Fruit fly (Drosophila melanogaster) whole organism, wandering third instar larva: ENCODE measurements around the gene ea.
A peak's percentile ranks its signal among the peaks of the same experiment; 100 is the strongest.

Source experiments
- Abd-B ChIP-seq: fragments of >200 bp; optimal IDR thresholded peaks from 2 replicates; lab custom pipeline; 2017; ENCODE audit warnings: missing biosample characterization, missing genetic modification characterization
- CG32264 ChIP-seq: fragments of 200-800 bp; sonication (Bioruptor generic); optimal IDR thresholded peaks from 2 replicates; lab custom pipeline; 2016; ENCODE audit warnings: missing biosample characterization, missing genetic modification characterization
- CG9705 ChIP-seq: fragments of 200-800 bp; sonication (Bioruptor generic); optimal IDR thresholded peaks from 2 replicates; lab custom pipeline; 2018; ENCODE audit warnings: missing biosample characterization, mild to moderate bottlenecking, missing genetic modification characterization
- CrebA ChIP-seq: fragments of 200-800 bp; sonication (Bioruptor generic); optimal IDR thresholded peaks from 2 replicates; lab custom pipeline; 2016; ENCODE audit warnings: missing biosample characterization, mild to moderate bottlenecking, missing genetic modification characterization, borderline replicate concordance
- Dfd ChIP-seq: fragments of >200 bp; optimal IDR thresholded peaks from 2 replicates; lab custom pipeline; 2017; ENCODE audit warnings: missing biosample characterization, missing genetic modification characterization
- Dif ChIP-seq: fragments of 200-275, 200-300 bp; sonication (Bioruptor generic); optimal IDR thresholded peaks from 2 replicates; lab custom pipeline; 2018; ENCODE audit warnings: missing biosample characterization, missing genetic modification characterization; ENCODE audit not compliant: partially characterized antibody
- GATAd ChIP-seq: sonication (Bioruptor generic); optimal IDR thresholded peaks from 2 replicates; lab custom pipeline; 2016; ENCODE audit warnings: missing biosample characterization, missing genetic modification characterization
- HLH106 ChIP-seq: fragments of 200-800 bp; optimal IDR thresholded peaks from 3 replicates; lab custom pipeline; 2019; ENCODE audit warnings: missing biosample characterization, mild to moderate bottlenecking, missing genetic modification characterization, moderate library complexity
- Hnf4 ChIP-seq: fragments of 200-800 bp; sonication (Bioruptor generic); optimal IDR thresholded peaks from 2 replicates; lab custom pipeline; 2016; ENCODE audit warnings: missing biosample characterization, mild to moderate bottlenecking, missing genetic modification characterization
- Hr78 ChIP-seq: fragments of >200 bp; optimal IDR thresholded peaks from 2 replicates; lab custom pipeline; 2017; ENCODE audit warnings: missing biosample characterization, missing genetic modification characterization
- Hr83 ChIP-seq: fragments of 200-300 bp; sonication (Bioruptor generic); optimal IDR thresholded peaks from 2 replicates; lab custom pipeline; 2016; ENCODE audit warnings: missing biosample characterization, mild to moderate bottlenecking, missing genetic modification characterization, moderate library complexity; ENCODE audit not compliant: poor library complexity, severe bottlenecking
- Jra ChIP-seq: sonication (Bioruptor generic); optimal IDR thresholded peaks from 2 replicates; lab custom pipeline; 2016; ENCODE audit warnings: missing biosample characterization, missing genetic modification characterization
- Myc ChIP-seq: fragments of >200 bp; optimal IDR thresholded peaks from 2 replicates; lab custom pipeline; 2017
- N ChIP-seq: fragments of >200 bp; optimal IDR thresholded peaks from 2 replicates; lab custom pipeline; 2018; ENCODE audit warnings: missing biosample characterization, missing external identifiers, missing genetic modification characterization
- OdsH ChIP-seq: fragments of 200-800 bp; sonication (Bioruptor generic); optimal IDR thresholded peaks from 2 replicates; lab custom pipeline; 2016; ENCODE audit warnings: missing biosample characterization, mild to moderate bottlenecking, missing genetic modification characterization
- Rel ChIP-seq, 2 experiments: fragments of 200-800 bp; sonication (Bioruptor generic) in 1 of 2; optimal IDR thresholded peaks; 2 replicates in 1 of 2; 3 replicates in 1 of 2; lab custom pipeline; 2016 to 2019; ENCODE audit warnings: mild to moderate bottlenecking in 2 of 2, missing biosample characterization in 2 of 2, missing genetic modification characterization in 2 of 2, moderate library complexity in 1 of 2
- Sp1 ChIP-seq: fragments of 200-800 bp; sonication (Bioruptor generic); optimal IDR thresholded peaks from 3 replicates; lab custom pipeline; 2019; ENCODE audit warnings: missing biosample characterization, mild to moderate bottlenecking, missing genetic modification characterization, moderate library complexity
- Vsx2 ChIP-seq: fragments of 200-300, 225-300 bp; sonication (Bioruptor generic); optimal IDR thresholded peaks from 2 replicates; lab custom pipeline; 2018; ENCODE audit warnings: missing biosample characterization, missing genetic modification characterization; ENCODE audit not compliant: partially characterized antibody
- br ChIP-seq: fragments of 200-800 bp; sonication (Bioruptor generic); optimal IDR thresholded peaks from 2 replicates; lab custom pipeline; 2016; ENCODE audit warnings: missing biosample characterization, missing genetic modification characterization
- brk ChIP-seq: fragments of 200-800 bp; sonication (Bioruptor generic); optimal IDR thresholded peaks from 2 replicates; lab custom pipeline; 2016; ENCODE audit warnings: missing biosample characterization, mild to moderate bottlenecking, missing genetic modification characterization
- dl ChIP-seq, 2 experiments: fragments of 175-275, 200-275 bp in 1 of 2; fragments of 200-275 bp in 1 of 2; sonication (Bioruptor generic); optimal IDR thresholded peaks; lab custom pipeline; 2018; ENCODE audit warnings: mild to moderate bottlenecking in 2 of 2, missing biosample characterization in 2 of 2, missing genetic modification characterization in 2 of 2, moderate library complexity in 2 of 2; ENCODE audit not compliant: partially characterized antibody in 2 of 2, insufficient read depth in 1 of 2
- dmrt93B ChIP-seq: fragments of 200-800 bp; sonication (Bioruptor generic); optimal IDR thresholded peaks from 2 replicates; lab custom pipeline; 2018; ENCODE audit warnings: missing biosample characterization, mild to moderate bottlenecking, missing genetic modification characterization
- dsf ChIP-seq: sonication (Bioruptor generic); optimal IDR thresholded peaks from 2 replicates; lab custom pipeline; 2016; ENCODE audit warnings: missing biosample characterization, missing genetic modification characterization, borderline replicate concordance
- ey ChIP-seq: fragments of 200-800 bp; sonication (Bioruptor generic); optimal IDR thresholded peaks from 2 replicates; lab custom pipeline; 2016; ENCODE audit warnings: missing biosample characterization, missing genetic modification characterization
- foxo ChIP-seq, 2 experiments: fragments of 200-800 bp; sonication (Bioruptor generic); optimal IDR thresholded peaks; 2 replicates in 1 of 2; 3 replicates in 1 of 2; lab custom pipeline; 2016 to 2017; ENCODE audit warnings: missing biosample characterization in 2 of 2, missing genetic modification characterization in 2 of 2
- fru ChIP-seq: fragments of 200-800 bp; sonication (Bioruptor generic); optimal IDR thresholded peaks from 3 replicates; lab custom pipeline; 2016; ENCODE audit warnings: missing biosample characterization, mild to moderate bottlenecking, missing genetic modification characterization
- h ChIP-seq: fragments of 200-800 bp; sonication (Bioruptor generic); optimal IDR thresholded peaks from 3 replicates; lab custom pipeline; 2016; ENCODE audit warnings: missing biosample characterization, mild to moderate bottlenecking, missing genetic modification characterization
- lola ChIP-seq: fragments of >200 bp; optimal IDR thresholded peaks from 2 replicates; lab custom pipeline; 2017; ENCODE audit warnings: missing biosample characterization, missing genetic modification characterization
- pan ChIP-seq: fragments of >200 bp; optimal IDR thresholded peaks from 2 replicates; lab custom pipeline; 2017
- psq ChIP-seq: fragments of 200-800 bp; sonication (Bioruptor generic); optimal IDR thresholded peaks from 3 replicates; lab custom pipeline; 2017; ENCODE audit warnings: missing biosample characterization, mild to moderate bottlenecking, missing genetic modification characterization, moderate library complexity
- rgr ChIP-seq: fragments of 200-800 bp; sonication (Bioruptor generic); optimal IDR thresholded peaks from 3 replicates; lab custom pipeline; 2016; ENCODE audit warnings: missing biosample characterization, mild to moderate bottlenecking, missing genetic modification characterization
- sage ChIP-seq: fragments of 200-800 bp; sonication (Bioruptor generic); optimal IDR thresholded peaks from 2 replicates; lab custom pipeline; 2016; ENCODE audit warnings: missing biosample characterization, mild to moderate bottlenecking, missing genetic modification characterization
- sv ChIP-seq: fragments of 200-800 bp; sonication (Bioruptor generic); optimal IDR thresholded peaks from 3 replicates; lab custom pipeline; 2016; ENCODE audit warnings: missing biosample characterization, missing genetic modification characterization
- tai ChIP-seq: sonication (Bioruptor generic); optimal IDR thresholded peaks from 2 replicates; lab custom pipeline; 2016; ENCODE audit warnings: missing biosample characterization, missing genetic modification characterization
- usp ChIP-seq: fragments of >200 bp; optimal IDR thresholded peaks from 2 replicates; lab custom pipeline; 2017; ENCODE audit warnings: missing biosample characterization, missing genetic modification characterization
- woc ChIP-seq: sonication (Bioruptor generic); optimal IDR thresholded peaks from 2 replicates; lab custom pipeline; 2016; ENCODE audit warnings: missing biosample characterization, mild to moderate bottlenecking, missing genetic modification characterization

ea gene

DNA sequence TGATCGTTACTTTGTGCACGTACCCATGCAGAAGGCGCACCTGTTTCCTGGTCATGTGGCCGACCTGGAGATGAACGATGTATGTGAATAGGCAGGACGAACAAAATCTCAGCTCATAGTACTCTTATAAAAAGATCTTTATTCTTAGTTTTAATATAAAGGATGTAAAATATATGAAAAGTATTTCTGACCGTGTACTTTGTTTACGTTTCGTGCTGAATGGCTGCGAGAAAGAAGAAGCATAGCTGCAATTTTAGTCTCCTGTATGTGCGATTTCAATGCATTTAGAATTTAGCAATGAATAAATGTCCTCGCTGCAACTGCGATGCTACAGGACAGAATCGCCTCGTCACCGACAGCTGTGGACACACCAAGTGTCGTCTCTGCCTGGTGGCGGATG is 19.3 kb downstream of the ea start, which contains the start of the genes CG42726 and CG42727 (continued):
- TF ChIP-seq Hnf4 = no peak

DNA sequence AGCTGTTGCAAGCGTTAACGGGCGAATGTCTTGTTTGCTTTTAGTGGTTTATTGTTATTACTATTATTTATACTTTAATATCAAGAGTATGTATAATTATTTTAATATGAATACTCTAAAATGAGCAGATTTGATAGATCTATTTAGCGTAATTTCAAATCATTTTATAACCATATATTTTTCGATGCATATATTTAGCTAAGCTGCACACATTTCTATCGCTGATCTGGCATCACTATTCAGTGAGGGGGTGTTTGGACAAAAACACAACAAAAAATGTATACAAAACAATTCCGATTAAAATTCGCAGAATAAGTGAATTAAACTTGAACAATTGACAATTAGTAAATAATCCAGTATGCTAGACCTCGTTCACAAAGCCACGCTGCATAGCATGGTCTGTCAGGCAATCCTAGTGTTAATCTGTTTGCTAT is 22.5 kb downstream of the ea start, which contains the start of the genes Trs33 and Tmtc4:
TSS of gene Trs33 (minus strand) at position 3 of the 434 bp plus-strand sequence.
TSS of gene Tmtc4 (plus strand) at position 233 of the 434 bp plus-strand sequence.
- TF ChIP-seq OdsH (GFP tag; lab: Kevin White, UChicago) (peak; percentile 11), lola (GFP tag; lab: Kevin White, UChicago) (no peak), Hr83 (GFP tag; lab: Kevin White, UChicago) (peak; percentile 23), Dfd (GFP tag; lab: Kevin White, UChicago) (no peak), CG9705 (peak; percentile 56), woc (peak; percentile 71), fru (GFP tag; lab: Kevin White, UChicago) (no peak), pan (lab: Kevin White, UChicago) (no peak), psq (GFP tag; lab: Kevin White, UChicago) (peak; percentile 51), rgr (GFP tag; lab: Kevin White, UChicago) (peak; percentile 70), dl (GFP tag; optimal IDR thresholded peaks at IDR 0.05; lab: Kevin White, UChicago; ENCODE audit: insufficient read depth in 1 of 2, partially characterized antibody in 2 of 2) (no peak), Myc (lab: Kevin White, UChicago) (peak; percentile 87), foxo (GFP tag; optimal IDR thresholded peaks at IDR 0.05; lab: Kevin White, UChicago) (peak in 1 of 2 experiments; percentile 66), dmrt93B (GFP tag; lab: Kevin White, UChicago) (no peak), HLH106 (tag; lab: Kevin White, UChicago) (peak; percentile 67), CrebA (GFP tag; lab: Kevin White, UChicago) (no peak), h (peak; percentile 49), Rel (GFP tag; optimal IDR thresholded peaks at IDR 0.05; lab: Kevin White, UChicago) (no peak), Rel (tag; optimal IDR thresholded peaks at IDR 0.05; lab: Kevin White, UChicago) (peak; percentile 51), N (GFP tag; lab: Kevin White, UChicago) (no peak), Hr78 (no peak), Jra (GFP tag; lab: Kevin White, UChicago) (no peak), GATAd (no peak), CG32264 (no peak), ey (GFP tag; lab: Kevin White, UChicago) (no peak), Sp1 (GFP tag; lab: Kevin White, UChicago) (peak; percentile 29)

DNA sequence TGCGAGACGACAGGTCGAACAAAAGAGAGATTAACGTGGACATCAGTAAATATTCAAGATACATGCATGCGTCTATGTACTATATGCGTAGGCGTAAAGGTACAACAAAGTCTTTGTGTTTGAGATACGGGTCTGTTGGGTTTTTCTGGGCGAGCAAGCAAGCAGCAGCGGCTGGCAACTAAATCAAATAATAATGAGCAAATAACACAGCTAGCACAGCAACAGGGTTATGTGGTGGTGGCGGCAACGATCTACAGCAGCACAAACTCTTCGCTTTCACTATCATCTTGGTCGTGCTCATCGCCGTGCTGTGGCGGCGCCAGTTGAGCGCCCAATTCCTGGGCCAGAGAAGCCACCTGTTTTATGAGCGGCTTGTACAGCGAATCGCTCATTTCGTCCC is 25.5 kb downstream of the ea start:
- no peak for TF ChIP-seq sv (GFP tag; lab: Kevin White, UChicago)
- TF ChIP-seq tai = no peak
- TF ChIP-seq CG9705 = no peak
- TF ChIP-seq dl (GFP tag; optimal IDR thresholded peaks at IDR 0.05; lab: Kevin White, UChicago; ENCODE audit: insufficient read depth in 1 of 2, partially characterized antibody in 2 of 2) = no peak
- TF ChIP-seq pan (lab: Kevin White, UChicago) = no peak
- no peak for TF ChIP-seq dsf (GFP tag; lab: Kevin White, UChicago)
- TF ChIP-seq br (GFP tag; lab: Kevin White, UChicago) = no peak

DNA sequence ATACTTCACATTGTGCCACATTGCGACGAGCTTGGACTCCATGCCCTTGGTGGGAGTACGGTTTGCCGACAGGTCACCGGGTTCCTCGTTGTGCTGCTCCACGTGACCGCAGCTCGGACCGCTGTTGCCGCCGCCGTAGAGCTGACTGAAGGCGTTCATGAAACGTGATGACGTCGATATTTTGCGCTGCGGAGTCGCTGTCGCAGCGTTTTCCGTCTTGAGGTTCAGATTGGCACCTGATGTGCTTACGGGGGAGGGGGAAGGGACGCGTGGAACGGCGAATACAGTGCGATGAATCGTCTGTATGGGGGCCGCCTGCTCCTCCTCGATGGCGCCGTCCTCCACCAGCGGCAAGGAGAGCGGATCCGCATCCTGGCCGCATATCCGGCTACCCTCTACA is 27.6 kb downstream of the ea start:
- TF ChIP-seq Dif (GFP tag; lab: Kevin White, UChicago) = no peak
- no peak for TF ChIP-seq Rel (GFP tag; optimal IDR thresholded peaks at IDR 0.05; lab: Kevin White, UChicago)
- no peak for TF ChIP-seq Rel (tag; optimal IDR thresholded peaks at IDR 0.05; lab: Kevin White, UChicago)
- TF ChIP-seq usp (GFP tag; lab: Kevin White, UChicago) = no peak
- no peak for TF ChIP-seq CrebA (GFP tag; lab: Kevin White, UChicago)
- no peak for TF ChIP-seq rgr (GFP tag; lab: Kevin White, UChicago)
- no peak for TF ChIP-seq dsf (GFP tag; lab: Kevin White, UChicago)
- TF ChIP-seq foxo (GFP tag; optimal IDR thresholded peaks at IDR 0.05; lab: Kevin White, UChicago) = no peak
- no peak for TF ChIP-seq Vsx2
- no peak for TF ChIP-seq CG9705
- TF ChIP-seq ey (GFP tag; lab: Kevin White, UChicago) = no peak
- no peak for TF ChIP-seq Abd-B (GFP tag; lab: Kevin White, UChicago)
- TF ChIP-seq HLH106 (tag; lab: Kevin White, UChicago) = no peak
- TF ChIP-seq sage (GFP tag; lab: Kevin White, UChicago) = no peak
- TF ChIP-seq br (GFP tag; lab: Kevin White, UChicago) = no peak
- TF ChIP-seq Hr83 (GFP tag; lab: Kevin White, UChicago) = no peak
- TF ChIP-seq GATAd = no peak
- TF ChIP-seq brk (GFP tag; lab: Kevin White, UChicago) = no peak
- TF ChIP-seq CG32264 = no peak
- no peak for TF ChIP-seq lola (GFP tag; lab: Kevin White, UChicago)
- TF ChIP-seq h = no peak
